Worm (Caenorhabditis elegans) whole organism, dauer: ENCODE measurements around the gene col-99.
"Not testable (repeated sequence)": the region's sequence is repeated elsewhere in the genome, so short reads cannot be mapped to it uniquely, and the experiment has no call there.

Experiments
- unc-62 ChIP-seq: sonication (generic microtip); optimal IDR thresholded peaks from 2 replicates; lab custom pipeline; 2017; ENCODE audit warnings: missing biosample characterization, missing genetic modification reagents, missing genetic modification characterization

The col-99 gene

ce11 chrIV:157809-158208, 10.1 kb upstream of the col-99 start, which contains the start of gene gegf-1:
gegf-1 (minus strand) TSS chrIV:157909.
- no peak for TF ChIP-seq unc-62 (GFP tag; lab: Kevin White, UChicago)

ce11 chrIV:149794-150193, 2.1 kb upstream of the col-99 start:
- no peak for TF ChIP-seq unc-62 (GFP tag; lab: Kevin White, UChicago)

- no peak for TF ChIP-seq unc-62 (GFP tag; lab: Kevin White, UChicago)
Observed at ce11 chrIV:148756-149155, 1.0 kb upstream of the col-99 start.

ce11 chrIV:143807-144371, 3.8 kb downstream of the col-99 start:
- TF ChIP-seq unc-62 (GFP tag; lab: Kevin White, UChicago) = no peak

- no peak for TF ChIP-seq unc-62 (GFP tag; lab: Kevin White, UChicago)
Observed at ce11 chrIV:141022-141421, 6.7 kb downstream of the col-99 start.

ce11 chrIV:139652-140051, 8.1 kb downstream of the col-99 start:
- TF ChIP-seq unc-62 (GFP tag; lab: Kevin White, UChicago) = no peak

- TF ChIP-seq unc-62 (GFP tag; lab: Kevin White, UChicago) = no peak
Observed at ce11 chrIV:133968-134367, 13.8 kb downstream of the col-99 start.

- TF ChIP-seq unc-62 (GFP tag; lab: Kevin White, UChicago) = no peak
Observed at ce11 chrIV:132095-132494, 15.6 kb downstream of the col-99 start, which contains the start of gene daf-1. daf-1 (plus strand) TSS chrIV:132416.

ce11 chrIV:130150-130549, 17.6 kb downstream of the col-99 start:
- TF ChIP-seq unc-62 (GFP tag; lab: Kevin White, UChicago) = no peak

ce11 chrIV:128525-128924, 19.2 kb downstream of the col-99 start:
- no peak for TF ChIP-seq unc-62 (GFP tag; lab: Kevin White, UChicago)

- no peak for TF ChIP-seq unc-62 (GFP tag; lab: Kevin White, UChicago)
Observed at ce11 chrIV:125881-126781, 21.6 kb downstream of the col-99 start, which contains the start of the genes grld-1 and cox-6C. grld-1 (minus strand) TSS chrIV:125931. cox-6C (plus strand) TSS chrIV:126731.

- TF ChIP-seq unc-62 (GFP tag; lab: Kevin White, UChicago) = no peak
Observed at ce11 chrIV:121607-122006, 26.1 kb downstream of the col-99 start, which contains the start of gene tut-1. tut-1 (minus strand) TSS chrIV:121707.

ce11 chrIV:119792-120191, 27.9 kb downstream of the col-99 start:
- no peak for TF ChIP-seq unc-62 (GFP tag; lab: Kevin White, UChicago)

- no peak for TF ChIP-seq unc-62 (GFP tag; lab: Kevin White, UChicago)
Observed at ce11 chrIV:118786-119185, 28.9 kb downstream of the col-99 start.

- not testable (repeated sequence) for TF ChIP-seq unc-62 (GFP tag; lab: Kevin White, UChicago)
Observed at ce11 chrIV:111377-111776, 36.3 kb downstream of the col-99 start, which contains the start of gene F29C4.4. F29C4.4 (plus strand) TSS chrIV:111677.

- no peak for TF ChIP-seq unc-62 (GFP tag; lab: Kevin White, UChicago)
Observed at ce11 chrIV:109307-109706, 38.4 kb downstream of the col-99 start, which contains the start of gene B0545.4. B0545.4 (minus strand) TSS chrIV:109407.
